Fruit fly (Drosophila melanogaster): ENCODE results near the gene Tom20.

Gene Tom20

dm6 chr3L:20002482-20003234 is 2.2 kb downstream of the Tom20 start, which contains the start of gene CG7668 (continued):
- TF ChIP-seq CG32772 (GFP tag; IDR thresholded peaks at IDR 0.05) (no peak), D (optimal IDR thresholded peaks at IDR 0.05) (no peak), D (GFP tag; optimal IDR thresholded peaks at IDR 0.05) (peak; percentile 86), CHES-1-like (GFP tag; optimal IDR thresholded peaks at IDR 0.05) (peak; percentile 84), dimm (GFP tag; IDR thresholded peaks at IDR 0.05) (no peak), CG11560 (tag; IDR thresholded peaks at IDR 0.05) (no peak), eyg (GFP tag; optimal IDR thresholded peaks at IDR 0.05) (peak; percentile 58), CG15696 (tag; optimal IDR thresholded peaks at IDR 0.05) (peak; percentile 85), CG17361 (GFP tag; IDR thresholded peaks at IDR 0.05) (peak; percentile 90), sisA (GFP tag; IDR thresholded peaks at IDR 0.05) (no peak), en (GFP tag; optimal IDR thresholded peaks at IDR 0.05) (peak; percentile 70), CG32767 (GFP tag; IDR thresholded peaks at IDR 0.05) (peak; percentile 86), CG10209 (GFP tag; optimal IDR thresholded peaks at IDR 0.05) (peak; percentile 89), CkIIα-i1 (GFP tag; IDR thresholded peaks at IDR 0.05) (no peak), Fer1 (GFP tag; optimal IDR thresholded peaks at IDR 0.05) (peak; percentile 90), CG14860 (GFP tag; IDR thresholded peaks at IDR 0.05; ENCODE audit: partially characterized antibody) (peak; percentile 39; the same call in 1 of the 3 replicates), slbo (GFP tag; IDR thresholded peaks at IDR 0.05) (peak; percentile 91), CG11696 (GFP tag; IDR thresholded peaks at IDR 0.05) (peak; percentile 87), usp (GFP tag; optimal IDR thresholded peaks at IDR 0.05) (no peak), crol (GFP tag; IDR thresholded peaks at IDR 0.05) (no peak), CG8924 (tag; optimal IDR thresholded peaks at IDR 0.05) (peak; percentile 94), Dad (GFP tag; optimal IDR thresholded peaks at IDR 0.05) (peak; percentile 74), zf30C (GFP tag; optimal IDR thresholded peaks at IDR 0.05) (peak; percentile 88), CG1603 (tag; optimal IDR thresholded peaks at IDR 0.05) (peak; percentile 92), CG43689 (GFP tag; IDR thresholded peaks at IDR 0.05) (no peak), sd (tag; optimal IDR thresholded peaks at IDR 0.05) (peak; percentile 64), H15 (GFP tag; IDR thresholded peaks at IDR 0.05) (peak; percentile 85; the same call in 2 of the 3 replicates), dati (GFP tag; IDR thresholded peaks at IDR 0.05) (no peak; the same call in 1 of the 2 replicates), Asciz (GFP tag; optimal IDR thresholded peaks at IDR 0.05) (peak; percentile 87), Hr39 (optimal IDR thresholded peaks at IDR 0.05) (no peak), ro (GFP tag; IDR thresholded peaks at IDR 0.05) (no peak), HLH4C (GFP tag; IDR thresholded peaks at IDR 0.05; ENCODE audit: partially characterized antibody) (peak; percentile 44; the same call in 2 of the 3 replicates), tll (GFP tag; optimal IDR thresholded peaks at IDR 0.05) (no peak), CG17328 (GFP tag; IDR thresholded peaks at IDR 0.05) (peak; percentile 93), ab (GFP tag; optimal IDR thresholded peaks at IDR 0.05) (peak; percentile 11), CG14014 (GFP tag; IDR thresholded peaks at IDR 0.05) (peak; percentile 90), nmo (GFP tag; optimal IDR thresholded peaks at IDR 0.05) (peak; percentile 90), CG17186 (GFP tag; optimal IDR thresholded peaks at IDR 0.05) (peak; percentile 70), stwl (tag; optimal IDR thresholded peaks at IDR 0.05) (peak; percentile 78), inv (GFP tag; IDR thresholded peaks at IDR 0.05; ENCODE audit: partially characterized antibody) (no peak), CG10979 (tag; optimal IDR thresholded peaks at IDR 0.05) (peak; percentile 91), tio (GFP tag; optimal IDR thresholded peaks at IDR 0.05) (peak; percentile 82), Sox102F (GFP tag; optimal IDR thresholded peaks at IDR 0.05) (peak; percentile 93), Sin3A (optimal IDR thresholded peaks at IDR 0.05) (no peak), kni (GFP tag; optimal IDR thresholded peaks at IDR 0.05) (peak; percentile 77), CoRest (tag; optimal IDR thresholded peaks at IDR 0.05) (peak; percentile 92), fd96Cb (tag; optimal IDR thresholded peaks at IDR 0.05) (peak; percentile 87), CG7271 (tag; optimal IDR thresholded peaks at IDR 0.05) (peak; percentile 85), sug (tag; optimal IDR thresholded peaks at IDR 0.05) (peak; percentile 84), org-1 (GFP tag; optimal IDR thresholded peaks at IDR 0.05) (peak; percentile 85)
